Worm (Caenorhabditis elegans) whole organism, L4 larva: ENCODE measurements around the gene srt-41.

Experiments used
- arid-1 ChIP-seq: fragments of 200-800 bp; sonication (Bioruptor generic); conservative IDR thresholded peaks from 2 replicates; pipeline ENCODE4 v1.3.6; 2022; ENCODE audit warnings: missing genetic modification reagents, missing genetic modification characterization, missing compliant biosample characterization
- dpl-1 ChIP-seq: fragments of 150-350 bp; optimal IDR thresholded peaks from 2 replicates; lab custom pipeline; 2014; ENCODE audit warnings: missing biosample characterization, missing genetic modification reagents, missing genetic modification characterization
- hif-1 ChIP-seq, 2 experiments: sonication (generic microtip); optimal IDR thresholded peaks; 2 replicates each; lab custom pipeline; 2016 to 2017; ENCODE audit warnings: missing compliant biosample characterization in 2 of 2, missing genetic modification characterization in 2 of 2, missing genetic modification reagents in 2 of 2, missing genotype in 2 of 2, mild to moderate bottlenecking in 1 of 2
- hlh-11 ChIP-seq: fragments of 200-800 bp; sonication (Bioruptor generic); optimal IDR thresholded peaks from 2 replicates; lab custom pipeline; 2018; ENCODE audit warnings: mild to moderate bottlenecking, missing genetic modification characterization, missing compliant biosample characterization
- mdl-1 ChIP-seq, 2 experiments: fragments of 150-350 bp in 1 of 2; sonication (generic microtip) in 1 of 2; optimal IDR thresholded peaks; 2 replicates each; lab custom pipeline; 2014 to 2017; ENCODE audit warnings: missing biosample characterization in 2 of 2, missing genetic modification characterization in 2 of 2
- mes-2 ChIP-seq: sonication (generic microtip); optimal IDR thresholded peaks from 2 replicates; lab custom pipeline; 2016; ENCODE audit warnings: missing genotype, mild to moderate bottlenecking, missing genetic modification characterization, missing compliant biosample characterization; ENCODE audit not compliant: poor library complexity, severe bottlenecking
- nhr-11 ChIP-seq: fragments of 150-350 bp; optimal IDR thresholded peaks from 2 replicates; lab custom pipeline; 2014; ENCODE audit warnings: missing biosample characterization, missing genetic modification characterization
- snpc-4 ChIP-seq: fragments of 150-350 bp; optimal IDR thresholded peaks from 2 replicates; lab custom pipeline; 2014; ENCODE audit warnings: missing biosample characterization, missing genetic modification characterization
- spr-1 ChIP-seq: sonication (generic microtip); optimal IDR thresholded peaks from 2 replicates; lab custom pipeline; 2016; ENCODE audit warnings: mild to moderate bottlenecking, missing genetic modification characterization, missing compliant biosample characterization
- unc-39 ChIP-seq: sonication (generic microtip); optimal IDR thresholded peaks from 2 replicates; lab custom pipeline; 2017; ENCODE audit warnings: missing biosample characterization, missing genetic modification characterization
- zag-1 ChIP-seq: fragments of 150-350 bp; optimal IDR thresholded peaks from 2 replicates; lab custom pipeline; 2014; ENCODE audit warnings: missing biosample characterization, missing genetic modification characterization

DNA sequence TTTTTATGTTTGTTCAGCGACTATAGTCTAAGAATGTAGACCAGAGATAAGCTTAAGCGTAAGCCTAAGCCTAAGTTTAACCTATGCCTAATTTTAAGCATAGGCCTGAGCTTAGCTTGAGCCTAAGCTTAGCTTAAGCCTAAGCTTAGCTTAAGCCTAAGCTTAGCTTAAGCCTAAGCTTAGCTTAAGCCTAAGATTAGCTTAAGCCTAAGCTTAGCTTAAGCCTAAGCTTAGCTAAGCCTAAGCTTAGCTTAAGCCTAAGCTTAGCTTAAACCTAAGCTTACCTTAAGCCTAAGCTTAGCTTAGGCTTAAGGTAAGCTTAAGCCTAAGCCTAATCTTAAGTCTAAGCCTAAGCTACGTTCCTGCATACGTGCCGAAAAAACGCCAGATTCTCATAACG is 45.6 kb upstream of the srt-41 start:
- TF ChIP-seq mes-2 (tag; lab: Kevin White, UChicago): no peak
- TF ChIP-seq snpc-4 (tag; lab: Kevin White, UChicago): no peak
- TF ChIP-seq dpl-1 (GFP tag; lab: Kevin White, UChicago): no peak
- no peak for TF ChIP-seq spr-1 (tag; lab: Kevin White, UChicago)
- TF ChIP-seq nhr-11 (tag; lab: Kevin White, UChicago): no peak
- no peak for TF ChIP-seq zag-1 (tag; lab: Kevin White, UChicago)
- no peak for TF ChIP-seq hif-1 (tag; optimal IDR thresholded peaks at IDR 0.05; lab: Kevin White, UChicago)
- TF ChIP-seq mdl-1 (tag; optimal IDR thresholded peaks at IDR 0.05; lab: Kevin White, UChicago): no peak
- no peak for TF ChIP-seq hlh-11 (tag; lab: Kevin White, UChicago)
- no peak for TF ChIP-seq unc-39 (tag; lab: Kevin White, UChicago)
- TF ChIP-seq arid-1 (GFP tag; lab: Robert Waterston, UW): no peak
